Worm (Caenorhabditis elegans): Measurements from ENCODE around the gene ttr-37.

ce11 chrX:1371688-1372087, 34.7 kb upstream of the ttr-37 start, which contains the start of gene fbxa-190:
- TF ChIP-seq ref-1 (GFP tag; conservative IDR thresholded peaks at IDR 0.05) (no peak), klf-2 (GFP tag; conservative IDR thresholded peaks at IDR 0.05) (no peak), ztf-23 (GFP tag; IDR thresholded peaks at IDR 0.05) (no peak), T22C8.4 (GFP tag; IDR thresholded peaks at IDR 0.05) (no peak), tab-1 (GFP tag; IDR thresholded peaks at IDR 0.05) (no peak), flt-1 (GFP tag; IDR thresholded peaks at IDR 0.05) (no peak)

Measured in whole organism, midembryonic.